Worm (Caenorhabditis elegans) whole organism, young adult: Measurements from ENCODE around the gene math-37.

Experiments
- F37B4.10 ChIP-seq: fragments of 200-800 bp; sonication (Bioruptor generic); IDR thresholded peaks from 2 replicates; pipeline ENCODE4 v1.3.6; 2022; ENCODE audit warnings: missing genetic modification characterization, missing compliant biosample characterization
- K11D2.4 ChIP-seq: fragments of 200-800 bp; sonication (Bioruptor generic); IDR thresholded peaks from 2 replicates; pipeline ENCODE4 v1.3.6; 2022; ENCODE audit warnings: missing genetic modification reagents, missing genetic modification characterization, missing compliant biosample characterization
- T07F8.4 ChIP-seq: sonication (generic microtip); optimal IDR thresholded peaks from 2 replicates; lab custom pipeline; 2016; ENCODE audit warnings: mild to moderate bottlenecking, missing genetic modification characterization, moderate library complexity, missing compliant biosample characterization
- Y53F4B.3 ChIP-seq: fragments of 200-800 bp; sonication (Bioruptor generic); IDR thresholded peaks from 2 replicates; pipeline ENCODE4 v1.3.6; 2022; ENCODE audit warnings: missing genetic modification reagents, missing genetic modification characterization, missing compliant biosample characterization
- attf-3 ChIP-seq: fragments of 200-800 bp; sonication (Bioruptor generic); conservative IDR thresholded peaks from 2 replicates; pipeline ENCODE4 v1.3.6; 2022; ENCODE audit warnings: missing genetic modification reagents, missing genetic modification characterization, missing compliant biosample characterization
- bed-2 ChIP-seq: fragments of 200-800 bp; sonication (Bioruptor generic); IDR thresholded peaks from 2 replicates; pipeline ENCODE4 v1.3.6; 2022; ENCODE audit warnings: missing genetic modification reagents, missing genetic modification characterization, missing compliant biosample characterization
- cebp-1 ChIP-seq, 2 experiments: fragments of 200-800 bp in 1 of 2; sonication (Bioruptor generic) in 1 of 2; sonication (generic microtip) in 1 of 2; IDR thresholded peaks in 1 of 2; optimal IDR thresholded peaks in 1 of 2; 2 replicates each; pipeline versions ENCODE4 v1.3.6 to Lab custom; 2017 to 2022; ENCODE audit warnings: missing compliant biosample characterization in 2 of 2, missing genetic modification characterization in 2 of 2, mild to moderate bottlenecking in 1 of 2, missing genetic modification reagents in 1 of 2, moderate library complexity in 1 of 2
- ceh-79 ChIP-seq: sonication (generic microtip); optimal IDR thresholded peaks from 2 replicates; lab custom pipeline; 2017; ENCODE audit warnings: mild to moderate bottlenecking, missing genetic modification characterization, missing compliant biosample characterization
- egrh-3 ChIP-seq: fragments of 200-800 bp; sonication (Bioruptor generic); IDR thresholded peaks from 2 replicates; pipeline ENCODE4 v1.3.6; 2022; ENCODE audit warnings: missing genetic modification reagents, missing genetic modification characterization, missing compliant biosample characterization
- ets-4 ChIP-seq: fragments of 200-800 bp; sonication (Bioruptor generic); optimal IDR thresholded peaks from 2 replicates; lab custom pipeline; 2018; ENCODE audit warnings: mild to moderate bottlenecking, missing genetic modification characterization, missing compliant biosample characterization
- hlh-26 ChIP-seq: fragments of 200-800 bp; sonication (Bioruptor generic); conservative IDR thresholded peaks from 2 replicates; pipeline ENCODE4 v1.3.6; 2022; ENCODE audit warnings: missing genetic modification reagents, missing genetic modification characterization, missing compliant biosample characterization
- let-607 ChIP-seq, 2 experiments: fragments of 200-800 bp in 1 of 2; sonication (Bioruptor generic) in 1 of 2; sonication (generic microtip) in 1 of 2; optimal IDR thresholded peaks; 2 replicates each; lab custom pipeline; 2016 to 2018; ENCODE audit warnings: mild to moderate bottlenecking in 2 of 2, missing compliant biosample characterization in 2 of 2, missing genetic modification characterization in 2 of 2, moderate library complexity in 2 of 2, missing genotype in 1 of 2
- lin-54 ChIP-seq: fragments of 200-800 bp; sonication (Bioruptor generic); optimal IDR thresholded peaks from 2 replicates; lab custom pipeline; 2018; ENCODE audit warnings: mild to moderate bottlenecking, missing genetic modification characterization, missing compliant biosample characterization
- madf-10 ChIP-seq: sonication (generic microtip); optimal IDR thresholded peaks from 2 replicates; lab custom pipeline; 2016; ENCODE audit warnings: mild to moderate bottlenecking, missing genetic modification characterization, missing compliant biosample characterization
- mel-28 ChIP-seq: sonication (generic microtip); optimal IDR thresholded peaks from 2 replicates; lab custom pipeline; 2016; ENCODE audit warnings: borderline replicate concordance, mild to moderate bottlenecking, missing genetic modification characterization, missing compliant biosample characterization
- mes-4 ChIP-seq: sonication (generic microtip); optimal IDR thresholded peaks from 2 replicates; lab custom pipeline; 2016; ENCODE audit warnings: missing genotype, missing genetic modification characterization, missing compliant biosample characterization
- mxl-1 ChIP-seq: sonication (generic microtip); optimal IDR thresholded peaks from 2 replicates; lab custom pipeline; 2016; ENCODE audit warnings: missing genetic modification characterization, missing compliant biosample characterization
- nfya-1 ChIP-seq: sonication (generic microtip); optimal IDR thresholded peaks from 2 replicates; lab custom pipeline; 2017; ENCODE audit warnings: antibody characterized with exemption, missing compliant biosample characterization, missing genetic modification characterization, borderline replicate concordance; ENCODE audit not compliant: insufficient read depth
- nfya-2 ChIP-seq: fragments of 200-800 bp; sonication (Bioruptor generic); IDR thresholded peaks from 2 replicates; pipeline ENCODE4 v1.3.6; 2022; ENCODE audit warnings: missing genetic modification reagents, missing genetic modification characterization, missing compliant biosample characterization
- nfyb-1 ChIP-seq: fragments of 200-800 bp; sonication (Bioruptor generic); IDR thresholded peaks from 2 replicates; pipeline ENCODE4 v1.3.6; 2022; ENCODE audit warnings: missing genetic modification reagents, missing genetic modification characterization, missing compliant biosample characterization
- nhr-120 ChIP-seq: fragments of 200-800 bp; sonication (Bioruptor generic); IDR thresholded peaks from 2 replicates; pipeline ENCODE4 v1.3.6; 2022; ENCODE audit warnings: missing genetic modification characterization, missing compliant biosample characterization
- nhr-80 ChIP-seq: sonication (generic microtip); optimal IDR thresholded peaks from 2 replicates; lab custom pipeline; 2016; ENCODE audit warnings: missing genetic modification characterization, missing compliant biosample characterization
- rcor-1 ChIP-seq: fragments of 200-800 bp; sonication (Bioruptor generic); IDR thresholded peaks from 2 replicates; pipeline ENCODE4 v1.3.6; 2022; ENCODE audit warnings: missing genetic modification reagents, missing genetic modification characterization, missing compliant biosample characterization
- repo-1 ChIP-seq: sonication (generic microtip); optimal IDR thresholded peaks from 2 replicates; lab custom pipeline; 2017; ENCODE audit warnings: mild to moderate bottlenecking, missing genetic modification characterization, missing compliant biosample characterization
- sdz-38 ChIP-seq: sonication (generic microtip); optimal IDR thresholded peaks from 2 replicates; lab custom pipeline; 2016; ENCODE audit warnings: missing genotype, missing genetic modification characterization, missing compliant biosample characterization
- tbp1 ChIP-seq: fragments of 200-800 bp; sonication (Bioruptor generic); optimal IDR thresholded peaks from 2 replicates; lab custom pipeline; 2018; ENCODE audit warnings: mild to moderate bottlenecking, missing genetic modification characterization, missing compliant biosample characterization
- tbx-9 ChIP-seq: sonication (generic microtip); optimal IDR thresholded peaks from 2 replicates; lab custom pipeline; 2016; ENCODE audit warnings: borderline replicate concordance, missing genetic modification characterization, inconsistent platforms, missing compliant biosample characterization
- unc-62 ChIP-seq: fragments of 150-350 bp; optimal IDR thresholded peaks from 2 replicates; lab custom pipeline; 2014; ENCODE audit warnings: missing biosample characterization, missing genetic modification reagents, missing genetic modification characterization
- zim-3 ChIP-seq: sonication (generic microtip); optimal IDR thresholded peaks from 2 replicates; lab custom pipeline; 2017; ENCODE audit warnings: mild to moderate bottlenecking, missing genetic modification characterization, moderate library complexity, missing compliant biosample characterization
- ztf-18 ChIP-seq: sonication (generic microtip); optimal IDR thresholded peaks from 2 replicates; lab custom pipeline; 2016; ENCODE audit warnings: missing genotype, mild to moderate bottlenecking, missing genetic modification characterization, missing compliant biosample characterization
- ztf-26 ChIP-seq: sonication (generic microtip); optimal IDR thresholded peaks from 2 replicates; lab custom pipeline; 2017; ENCODE audit warnings: missing genetic modification characterization, missing compliant biosample characterization
- ztf-28 ChIP-seq: fragments of 200-800 bp; sonication (Bioruptor generic); IDR thresholded peaks from 2 replicates; pipeline ENCODE4 v1.3.6; 2022; ENCODE audit warnings: missing genetic modification reagents, missing genetic modification characterization, missing compliant biosample characterization

The math-37 gene

DNA sequence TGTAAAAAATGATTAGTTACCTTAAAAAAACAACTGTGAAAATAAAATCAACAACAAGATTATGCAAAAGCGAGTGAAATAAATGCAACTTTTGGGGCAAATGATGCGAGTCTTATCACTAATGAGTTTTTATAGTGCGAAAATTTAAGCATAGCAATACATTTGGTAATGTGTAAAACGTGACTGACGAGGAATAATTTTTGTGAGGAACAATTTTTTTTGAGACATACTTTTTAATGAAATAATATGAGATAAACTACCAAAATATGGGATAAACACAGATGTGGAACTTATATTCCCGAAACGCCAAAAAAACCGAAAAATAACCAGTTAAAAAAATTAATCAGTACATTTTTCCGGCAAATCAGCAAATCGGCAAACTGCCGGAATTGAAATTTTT is 41.6 kb downstream of the math-37 start, which contains the start of gene F07E5.9:
F07E5.9 (minus strand) TSS at position 101 of the 400 bp plus-strand sequence.
- TF ChIP-seq nfya-1 (tag; lab: Kevin White, UChicago) (no peak), bed-2 (no peak), mxl-1 (tag; lab: Kevin White, UChicago) (no peak), cebp-1 (GFP tag; IDR thresholded peaks at IDR 0.05; lab: Robert Waterston, UW) (no peak), cebp-1 (tag; optimal IDR thresholded peaks at IDR 0.05; lab: Kevin White, UChicago) (no peak), ceh-79 (no peak), tbp1 (GFP tag; lab: Kevin White, UChicago) (no peak), ztf-18 (no peak), K11D2.4 (GFP tag; lab: Robert Waterston, UW) (no peak), rcor-1 (GFP tag; lab: Robert Waterston, UW) (no peak), T07F8.4 (tag; lab: Kevin White, UChicago) (no peak), zim-3 (no peak), lin-54 (GFP tag; lab: Kevin White, UChicago) (no peak), F37B4.10 (GFP tag; lab: Robert Waterston, UW) (no peak), nfyb-1 (GFP tag; lab: Robert Waterston, UW) (no peak), unc-62 (GFP tag; lab: Kevin White, UChicago) (no peak), hlh-26 (GFP tag; lab: Robert Waterston, UW) (no peak), egrh-3 (GFP tag; lab: Robert Waterston, UW) (no peak)

- TF ChIP-seq attf-3 (GFP tag; lab: Robert Waterston, UW) = no peak
- no peak for TF ChIP-seq mel-28 (tag; lab: Kevin White, UChicago)
- TF ChIP-seq sdz-38 (tag; lab: Kevin White, UChicago) = no peak
- TF ChIP-seq zim-3 = no peak
- TF ChIP-seq tbx-9 (tag; lab: Kevin White, UChicago) = no peak
- TF ChIP-seq ztf-26 = no peak
- no peak for TF ChIP-seq repo-1 (tag; lab: Kevin White, UChicago)
- no peak for TF ChIP-seq mes-4 (tag; lab: Kevin White, UChicago)
- no peak for TF ChIP-seq nfya-2
- TF ChIP-seq nhr-80 (tag; lab: Kevin White, UChicago) = no peak
Measured at ce11 chrII:2076467-2076866, 45.5 kb downstream of the math-37 start.

DNA sequence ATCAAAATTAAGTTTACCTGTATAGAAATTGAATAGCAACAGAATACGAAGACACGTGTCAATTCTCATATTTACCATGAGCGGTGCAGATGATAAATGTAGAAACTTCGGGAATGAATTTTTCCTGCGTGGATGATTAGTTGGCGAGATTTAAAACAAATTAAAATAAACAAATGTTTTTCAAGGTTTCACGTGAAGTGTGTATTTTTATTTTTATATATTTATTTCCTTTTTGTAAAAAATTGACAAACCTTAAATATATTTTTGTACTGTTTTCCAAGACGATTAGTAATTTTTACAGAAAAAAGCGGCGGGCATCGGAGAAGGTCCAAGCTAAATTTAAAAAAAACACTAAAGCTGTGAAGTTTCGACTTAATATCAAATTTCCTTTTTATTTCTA is 46.5 kb downstream of the math-37 start, which contains the start of gene F07E5.8:
F07E5.8 (minus strand) TSS at position 101 of the 400 bp plus-strand sequence.
- TF ChIP-seq let-607 (tag; optimal IDR thresholded peaks at IDR 0.05; lab: Kevin White, UChicago) = no peak
- no peak for TF ChIP-seq madf-10
- TF ChIP-seq nhr-120 (GFP tag; lab: Robert Waterston, UW) = no peak

ce11 chrII:2071429-2071828 is 50.6 kb downstream of the math-37 start, which contains the start of gene F07E5.7:
Gene F07E5.7, minus strand, starts transcription at chrII:2071529.
- TF ChIP-seq ets-4 (GFP tag; lab: Kevin White, UChicago) (no peak), Y53F4B.3 (GFP tag; lab: Robert Waterston, UW) (no peak), egrh-3 (GFP tag; lab: Robert Waterston, UW) (no peak), ztf-28 (GFP tag; lab: Robert Waterston, UW) (no peak), let-607 (tag; optimal IDR thresholded peaks at IDR 0.05; lab: Kevin White, UChicago) (no peak)
- TF ChIP-seq, all 124 proteins: peak for 0
